Worm (Caenorhabditis elegans) whole organism, L4 larva: ENCODE data around the gene mlt-11.

Experiments used
- T20F7.1 ChIP-seq: fragments of 200-800 bp; sonication (Bioruptor generic); optimal IDR thresholded peaks from 2 replicates; lab custom pipeline; 2018; ENCODE audit warnings: mild to moderate bottlenecking, missing genetic modification characterization, missing compliant biosample characterization
- Y105C5A.15 ChIP-seq: fragments of 200-800 bp; sonication (Bioruptor generic); IDR thresholded peaks from 2 replicates; pipeline ENCODE4 v1.3.6; 2022; ENCODE audit warnings: missing genetic modification characterization, missing compliant biosample characterization
- Y48G9A.11 ChIP-seq: fragments of 200-800 bp; sonication (Bioruptor generic); IDR thresholded peaks from 2 replicates; pipeline ENCODE4 v1.3.6; 2022; ENCODE audit warnings: missing genetic modification reagents, missing genetic modification characterization, missing compliant biosample characterization
- ZK337.2 ChIP-seq: fragments of 200-800 bp; sonication (Bioruptor generic); IDR thresholded peaks from 2 replicates; pipeline ENCODE4 v1.3.6; 2022; ENCODE audit warnings: missing genetic modification reagents, missing genetic modification characterization, missing compliant biosample characterization
- aha-1 ChIP-seq: fragments of 150-350 bp; peaks from one replicate; lab custom pipeline; 2014; ENCODE audit warnings: missing biosample characterization, missing genetic modification characterization
- ama-1 ChIP-seq: fragments of 150-350 bp; optimal IDR thresholded peaks from 2 replicates; lab custom pipeline; 2014; ENCODE audit warnings: inconsistent platforms, mixed read lengths
- ceh-44 ChIP-seq: fragments of 200-800 bp; sonication (Bioruptor generic); IDR thresholded peaks from 2 replicates; pipeline ENCODE4 v1.3.6; 2022; ENCODE audit warnings: missing genetic modification reagents, missing genetic modification characterization, missing compliant biosample characterization
- ceh-82 ChIP-seq: sonication (generic microtip); optimal IDR thresholded peaks from 2 replicates; lab custom pipeline; 2017; ENCODE audit warnings: missing biosample characterization, missing genetic modification characterization
- ctbp-1 ChIP-seq: fragments of 200-800 bp; sonication (Bioruptor generic); IDR thresholded peaks from 2 replicates; pipeline ENCODE4 v1.3.6; 2022; ENCODE audit warnings: missing genetic modification reagents, missing genetic modification characterization, missing compliant biosample characterization
- daf-16 ChIP-seq, 3 experiments: sonication (generic microtip); optimal IDR thresholded peaks; 2 replicates each; lab custom pipeline; 2016 to 2017; ENCODE audit warnings: missing genetic modification characterization in 3 of 3, missing genetic modification reagents in 3 of 3, mild to moderate bottlenecking in 2 of 3, missing compliant biosample characterization in 2 of 3, missing biosample characterization in 1 of 3, moderate library complexity in 1 of 3
- daf-19 ChIP-seq: fragments of 200-800 bp; sonication (Bioruptor generic); conservative IDR thresholded peaks from 2 replicates; pipeline ENCODE4 v1.3.6; 2022; ENCODE audit warnings: missing genetic modification characterization, missing compliant biosample characterization
- dmd-8 ChIP-seq: fragments of 200-800 bp; sonication (Bioruptor generic); IDR thresholded peaks from 2 replicates; pipeline ENCODE4 v1.3.6; 2022; ENCODE audit warnings: missing genetic modification characterization, missing compliant biosample characterization
- dmd-9 ChIP-seq: fragments of 200-800 bp; sonication (Bioruptor generic); IDR thresholded peaks from 2 replicates; pipeline ENCODE4 v1.3.6; 2022; ENCODE audit warnings: missing genetic modification reagents, missing genetic modification characterization, missing compliant biosample characterization
- dpl-1 ChIP-seq: fragments of 150-350 bp; optimal IDR thresholded peaks from 2 replicates; lab custom pipeline; 2014; ENCODE audit warnings: missing biosample characterization, missing genetic modification reagents, missing genetic modification characterization
- dve-1 ChIP-seq: sonication (generic microtip); optimal IDR thresholded peaks from 2 replicates; lab custom pipeline; 2017; ENCODE audit warnings: antibody characterized with exemption, mild to moderate bottlenecking, missing genetic modification characterization, missing compliant biosample characterization; ENCODE audit not compliant: insufficient read depth
- egl-27 ChIP-seq: sonication (generic microtip); optimal IDR thresholded peaks from 3 replicates; lab custom pipeline; 2017; ENCODE audit warnings: missing biosample characterization, missing genetic modification reagents, missing genetic modification characterization
- hmg-1.1 ChIP-seq: fragments of 200-800 bp; sonication (Bioruptor generic); IDR thresholded peaks from 2 replicates; pipeline ENCODE4 v1.3.6; 2022; ENCODE audit warnings: missing genetic modification reagents, missing genetic modification characterization, missing compliant biosample characterization
- lir-3 ChIP-seq: sonication (generic microtip); optimal IDR thresholded peaks from 2 replicates; lab custom pipeline; 2016; ENCODE audit warnings: mild to moderate bottlenecking, missing genetic modification characterization, missing compliant biosample characterization
- madf-5 ChIP-seq, 2 experiments: fragments of 200-800 bp; sonication (Bioruptor generic); IDR thresholded peaks; 2 replicates each; pipeline ENCODE4 v1.3.6; 2022; ENCODE audit warnings: missing compliant biosample characterization in 2 of 2, missing genetic modification characterization in 2 of 2
- madf-9 ChIP-seq: fragments of 200-800 bp; sonication (Bioruptor generic); conservative IDR thresholded peaks from 2 replicates; pipeline ENCODE4 v1.3.6; 2022; ENCODE audit warnings: missing genetic modification reagents, missing genetic modification characterization, missing compliant biosample characterization
- mdl-1 ChIP-seq, 2 experiments: fragments of 150-350 bp in 1 of 2; sonication (generic microtip) in 1 of 2; optimal IDR thresholded peaks; 2 replicates each; lab custom pipeline; 2014 to 2017; ENCODE audit warnings: missing biosample characterization in 2 of 2, missing genetic modification characterization in 2 of 2
- mep-1 ChIP-seq: fragments of 150-350 bp; sonication (generic microtip); optimal IDR thresholded peaks from 3 replicates; lab custom pipeline; 2014; ENCODE audit warnings: missing biosample characterization, missing genetic modification characterization
- nhr-102 ChIP-seq: sonication (generic microtip); optimal IDR thresholded peaks from 2 replicates; lab custom pipeline; 2016; ENCODE audit warnings: mild to moderate bottlenecking, missing genetic modification characterization, moderate library complexity, missing compliant biosample characterization
- nhr-11 ChIP-seq: fragments of 150-350 bp; optimal IDR thresholded peaks from 2 replicates; lab custom pipeline; 2014; ENCODE audit warnings: missing biosample characterization, missing genetic modification characterization
- nhr-25 ChIP-seq: sonication (generic microtip); optimal IDR thresholded peaks from 2 replicates; lab custom pipeline; 2017; ENCODE audit warnings: missing genetic modification characterization, mild to moderate bottlenecking, missing compliant biosample characterization, antibody characterized with exemption, moderate library complexity, borderline replicate concordance; ENCODE audit not compliant: insufficient read depth
- nhr-41 ChIP-seq: fragments of 200-800 bp; sonication (Bioruptor generic); IDR thresholded peaks from 2 replicates; pipeline ENCODE4 v1.3.6; 2022; ENCODE audit warnings: missing genetic modification reagents, missing genetic modification characterization, missing compliant biosample characterization
- nhr-76 ChIP-seq: fragments of 150-350 bp; optimal IDR thresholded peaks from 2 replicates; lab custom pipeline; 2014; ENCODE audit warnings: missing biosample characterization, missing genetic modification characterization
- php-3 ChIP-seq: fragments of 200-800 bp; sonication (Bioruptor generic); IDR thresholded peaks from 2 replicates; pipeline ENCODE4 v1.3.6; 2022; ENCODE audit warnings: missing genetic modification reagents, missing genetic modification characterization, missing compliant biosample characterization
- pqm-1 ChIP-seq: sonication (generic microtip); optimal IDR thresholded peaks from 2 replicates; lab custom pipeline; 2017; ENCODE audit warnings: missing biosample characterization, missing genetic modification characterization
- spr-1 ChIP-seq: sonication (generic microtip); optimal IDR thresholded peaks from 2 replicates; lab custom pipeline; 2016; ENCODE audit warnings: mild to moderate bottlenecking, missing genetic modification characterization, missing compliant biosample characterization
- tra-1 ChIP-seq: fragments of 200-800 bp; sonication (Bioruptor generic); IDR thresholded peaks from 2 replicates; pipeline ENCODE4 v1.3.6; 2022; ENCODE audit warnings: missing genetic modification reagents, missing genetic modification characterization, missing compliant biosample characterization
- zip-11 ChIP-seq: fragments of 200-800 bp; sonication (Bioruptor generic); IDR thresholded peaks from 2 replicates; pipeline ENCODE4 v1.3.6; 2022; ENCODE audit warnings: missing genetic modification characterization, missing compliant biosample characterization
- ztf-7 ChIP-seq: fragments of 150-350 bp; optimal IDR thresholded peaks from 2 replicates; lab custom pipeline; 2014; ENCODE audit warnings: missing biosample characterization, missing genetic modification characterization

mlt-11 gene

DNA sequence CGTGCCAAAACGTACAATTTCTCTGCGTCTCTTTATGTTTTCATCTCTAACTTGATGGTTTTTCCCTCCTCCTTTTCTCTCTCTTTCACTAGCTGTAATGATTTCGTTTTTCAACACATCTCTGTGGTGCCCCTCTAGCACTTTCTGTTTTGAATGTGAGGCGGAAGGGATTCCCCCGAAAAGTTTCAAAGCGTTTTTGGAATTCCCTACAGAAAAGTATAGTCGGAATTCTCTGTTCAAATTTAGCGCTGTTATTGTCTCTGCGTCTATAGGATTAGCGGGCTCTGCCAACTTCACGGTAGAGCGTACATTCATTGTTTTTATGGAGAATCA lies 46.0 kb downstream of the mlt-11 start (continued):
- no peak for TF ChIP-seq nhr-11 (tag; lab: Kevin White, UChicago)
- no peak for TF ChIP-seq ceh-82
- peak; percentile 40 to 85 for TF ChIP-seq mdl-1 (tag; optimal IDR thresholded peaks at IDR 0.05; lab: Kevin White, UChicago)
- TF ChIP-seq madf-5 (GFP tag; IDR thresholded peaks at IDR 0.05; lab: Robert Waterston, UW) = no peak
- TF ChIP-seq ZK337.2 = no peak
- no peak for TF ChIP-seq Y105C5A.15
- no peak for TF ChIP-seq T20F7.1 (GFP tag; lab: Kevin White, UChicago)
- TF ChIP-seq nhr-102 (tag; lab: Kevin White, UChicago) = no peak
- no peak for TF ChIP-seq dmd-8
- no peak for TF ChIP-seq spr-1 (tag; lab: Kevin White, UChicago)
- peak; percentile 54 for TF ChIP-seq dpl-1 (GFP tag; lab: Kevin White, UChicago)

DNA sequence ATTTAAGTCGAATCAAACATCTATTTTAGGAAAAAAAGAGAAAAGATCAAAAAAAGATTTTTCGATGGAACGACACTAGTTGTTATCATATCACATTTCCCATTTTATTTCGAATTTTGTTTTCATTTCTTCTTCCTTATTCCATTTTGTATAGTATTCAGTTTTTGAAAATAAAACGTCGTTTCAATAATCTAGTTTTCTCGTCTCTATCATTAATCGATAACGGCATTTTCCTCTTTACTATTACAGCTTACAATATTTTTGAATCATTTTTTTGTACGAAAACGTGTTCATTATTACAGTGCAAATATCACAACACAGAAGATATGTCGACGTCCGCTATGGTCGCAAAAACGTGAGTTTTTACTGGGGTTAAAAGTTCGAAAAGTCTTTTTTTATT lies 46.6 kb downstream of the mlt-11 start, which contains the start of gene Y44A6C.1:
TSS of gene Y44A6C.1 (plus strand) at position 301 of the 400 bp plus-strand sequence.
- no peak for TF ChIP-seq daf-16 (GFP tag; optimal IDR thresholded peaks at IDR 0.05; lab: Kevin White, UChicago)
- TF ChIP-seq daf-16 (tag; optimal IDR thresholded peaks at IDR 0.05; lab: Kevin White, UChicago) = peak; percentile 15
- no peak for TF ChIP-seq lir-3 (tag; lab: Kevin White, UChicago)

DNA sequence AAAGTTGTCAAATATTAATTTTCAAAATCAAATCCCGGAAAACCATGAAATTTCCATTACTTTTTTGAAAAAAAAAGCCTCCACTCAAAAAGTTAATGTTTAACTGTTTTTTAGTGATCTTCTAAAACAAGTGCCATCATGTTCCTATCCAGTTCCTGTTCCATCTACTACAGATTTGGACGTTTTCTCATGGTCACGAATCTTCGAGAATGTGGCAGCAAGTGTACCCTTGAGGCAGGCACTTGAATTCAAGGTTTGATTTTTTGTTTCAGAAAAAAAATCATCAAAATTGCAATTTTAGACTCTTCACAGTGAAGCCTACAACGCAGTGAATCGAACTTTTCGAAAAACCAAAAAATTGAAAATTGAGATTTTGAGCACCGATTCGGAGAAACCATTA lies 47.5 kb downstream of the mlt-11 start:
- TF ChIP-seq Y48G9A.11 (GFP tag; lab: Robert Waterston, UW) (no peak), aha-1 (tag; lab: Kevin White, UChicago) (peak; percentile 81), nhr-41 (GFP tag; lab: Robert Waterston, UW) (no peak), ctbp-1 (GFP tag; lab: Robert Waterston, UW) (no peak), nhr-25 (tag; lab: Kevin White, UChicago) (no peak), hmg-1.1 (no peak), dmd-8 (no peak), zip-11 (GFP tag; lab: Robert Waterston, UW) (no peak), ama-1 (lab: Kevin White, UChicago) (peak; percentile 16), mep-1 (tag; lab: Kevin White, UChicago) (no peak), php-3 (no peak), daf-16 (GFP tag; optimal IDR thresholded peaks at IDR 0.05; lab: Kevin White, UChicago) (no peak), daf-16 (tag; optimal IDR thresholded peaks at IDR 0.05; lab: Kevin White, UChicago) (peak; percentile 7), ceh-44 (GFP tag; lab: Robert Waterston, UW) (no peak), dve-1 (tag; lab: Kevin White, UChicago) (no peak), pqm-1 (tag; lab: Kevin White, UChicago) (no peak), lir-3 (tag; lab: Kevin White, UChicago) (no peak), dmd-9 (GFP tag; lab: Robert Waterston, UW) (no peak)
- TF ChIP-seq, all 104 proteins: peak for 3

DNA sequence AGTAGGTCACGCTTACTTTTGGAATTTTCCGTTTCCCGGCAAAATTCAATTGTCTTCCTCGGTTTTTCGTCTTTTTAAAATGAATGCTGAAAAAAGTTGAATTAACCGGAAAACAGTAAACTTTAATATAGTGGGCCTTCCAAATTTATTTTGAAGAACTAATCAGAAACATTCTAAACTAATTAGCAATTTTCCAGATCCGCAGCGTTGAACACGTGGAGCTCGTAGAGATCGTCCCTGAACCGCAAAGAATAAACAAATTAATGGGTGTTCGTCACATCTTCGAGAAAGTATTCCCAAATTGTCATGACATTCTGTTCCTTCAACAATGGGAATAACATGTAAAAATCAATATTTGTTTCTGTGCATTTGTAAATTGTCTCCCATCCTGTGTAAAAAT lies 49.3 kb downstream of the mlt-11 start:
- no peak for TF ChIP-seq ztf-7
- no peak for TF ChIP-seq madf-9 (GFP tag; lab: Robert Waterston, UW)
- no peak for TF ChIP-seq nhr-76
- no peak for TF ChIP-seq php-3
- TF ChIP-seq madf-5 (GFP tag; IDR thresholded peaks at IDR 0.05; lab: Robert Waterston, UW) = no peak
- no peak for TF ChIP-seq daf-19 (GFP tag; lab: Robert Waterston, UW)
- no peak for TF ChIP-seq dpl-1 (GFP tag; lab: Kevin White, UChicago)
- TF ChIP-seq egl-27 (tag; lab: Kevin White, UChicago) = no peak
- no peak for TF ChIP-seq tra-1 (GFP tag; lab: Robert Waterston, UW)
- TF ChIP-seq, all 104 proteins: peak for 0
